Fruit fly (Drosophila melanogaster): Measurements from ENCODE around the gene eIF4E1.

The eIF4E1 gene

dm6 chr3L:9451522-9452118 is 49.4 kb upstream of the eIF4E1 start, which contains the start of the genes CG3448 and ghi (continued):
- TF ChIP-seq CG7271 (tag; optimal IDR thresholded peaks at IDR 0.05) = peak; percentile 36
- TF ChIP-seq unc-4 (GFP tag; IDR thresholded peaks at IDR 0.05; ENCODE audit: partially characterized antibody) = peak; percentile 70
- TF ChIP-seq CG4404 (GFP tag; IDR thresholded peaks at IDR 0.05) = peak; percentile 49; the same call in 1 of the 2 replicates
- peak; percentile 59 for TF ChIP-seq ara (GFP tag; IDR thresholded peaks at IDR 0.05)
- peak; percentile 74 for TF ChIP-seq CG15696 (tag; optimal IDR thresholded peaks at IDR 0.05)
- no peak for TF ChIP-seq hkb (optimal IDR thresholded peaks at IDR 0.05)
- TF ChIP-seq hkb (GFP tag; IDR thresholded peaks at IDR 0.05) = peak; percentile 58
- peak; percentile 54 for TF ChIP-seq onecut (GFP tag; IDR thresholded peaks at IDR 0.05)
- no peak for TF ChIP-seq klu (GFP tag; IDR thresholded peaks at IDR 0.05)
- peak; percentile 1 for TF ChIP-seq CG16863 (GFP tag; optimal IDR thresholded peaks at IDR 0.05)
- TF ChIP-seq al (GFP tag; IDR thresholded peaks at IDR 0.05) = peak; percentile 59; the same call in 1 of the 2 replicates
- TF ChIP-seq Blimp-1 (GFP tag; optimal IDR thresholded peaks at IDR 0.05) = peak; percentile 65
- TF ChIP-seq Mes4 (GFP tag; optimal IDR thresholded peaks at IDR 0.05) = no peak
- no peak for TF ChIP-seq ERR (GFP tag; optimal IDR thresholded peaks at IDR 0.05)
- TF ChIP-seq Trl (optimal IDR thresholded peaks at IDR 0.05) = no peak
- peak; percentile 69 for TF ChIP-seq Trl (GFP tag; optimal IDR thresholded peaks at IDR 0.05)
- no peak for TF ChIP-seq luna (GFP tag; optimal IDR thresholded peaks at IDR 0.05)
- no peak for TF ChIP-seq br (optimal IDR thresholded peaks at IDR 0.05)
- TF ChIP-seq schlank (tag; optimal IDR thresholded peaks at IDR 0.05) = no peak
- TF ChIP-seq mirr (GFP tag; optimal IDR thresholded peaks at IDR 0.05) = peak; percentile 59
- peak; percentile 1 for TF ChIP-seq grn (GFP tag; optimal IDR thresholded peaks at IDR 0.05)
- TF ChIP-seq Lhr (GFP tag; optimal IDR thresholded peaks at IDR 0.05) = peak; percentile 13
- peak; percentile 45 for TF ChIP-seq B-H2 (GFP tag; optimal IDR thresholded peaks at IDR 0.05)
- peak; percentile 37 for TF ChIP-seq CG13624 (GFP tag; optimal IDR thresholded peaks at IDR 0.05)
- peak; percentile 77 for TF ChIP-seq Nf-YC (tag; optimal IDR thresholded peaks at IDR 0.05)
- peak; percentile 80; the same call in 3 of the 4 replicates for TF ChIP-seq chinmo (GFP tag; IDR thresholded peaks at IDR 0.05; ENCODE audit: partially characterized antibody)
- TF ChIP-seq Ada2b (GFP tag; IDR thresholded peaks at IDR 0.05) = peak; percentile 54; the same call in 1 of the 2 replicates
- TF ChIP-seq CG10543 (GFP tag; optimal IDR thresholded peaks at IDR 0.05) = peak; percentile 53
- peak; percentile 45; the same call in 1 of the 2 replicates for TF ChIP-seq tna (GFP tag; IDR thresholded peaks at IDR 0.05; ENCODE audit: partially characterized antibody)
- TF ChIP-seq CG10274 (GFP tag; optimal IDR thresholded peaks at IDR 0.05) = no peak
- TF ChIP-seq Hr39 (optimal IDR thresholded peaks at IDR 0.05) = no peak
- TF ChIP-seq lab (GFP tag; optimal IDR thresholded peaks at IDR 0.05) = peak; percentile 83
- TF ChIP-seq tap (tag; optimal IDR thresholded peaks at IDR 0.05) = peak; percentile 45
- TF ChIP-seq CG10431 (GFP tag; optimal IDR thresholded peaks at IDR 0.05) = no peak
- TF ChIP-seq CG16815 (GFP tag; optimal IDR thresholded peaks at IDR 0.05) = no peak
- TF ChIP-seq Dip3 (GFP tag; optimal IDR thresholded peaks at IDR 0.05) = peak; percentile 28
- TF ChIP-seq C15 (GFP tag; IDR thresholded peaks at IDR 0.05) = no peak
- no peak for TF ChIP-seq CG1529 (GFP tag; optimal IDR thresholded peaks at IDR 0.05)
- peak; percentile 1 to 54 for TF ChIP-seq Eip74EF (GFP tag; optimal IDR thresholded peaks at IDR 0.05)
- TF ChIP-seq CG17359 (tag; optimal IDR thresholded peaks at IDR 0.05) = peak; percentile 73
- peak; percentile 62 for TF ChIP-seq CG7556 (GFP tag; optimal IDR thresholded peaks at IDR 0.05)
- peak; percentile 77 for TF ChIP-seq Fer2 (tag; optimal IDR thresholded peaks at IDR 0.05)
- no peak for TF ChIP-seq CG6254 (GFP tag; optimal IDR thresholded peaks at IDR 0.05)
- peak; percentile 87 for TF ChIP-seq phol (tag; optimal IDR thresholded peaks at IDR 0.05)
- peak; percentile 58 for TF ChIP-seq CG4820 (GFP tag; optimal IDR thresholded peaks at IDR 0.05)
- TF ChIP-seq CG13287 (GFP tag; IDR thresholded peaks at IDR 0.05; ENCODE audit: partially characterized antibody) = peak; percentile 83
- peak; percentile 79 for TF ChIP-seq nerfin-2 (GFP tag; IDR thresholded peaks at IDR 0.05; ENCODE audit: partially characterized antibody)
- peak; percentile 27; the same call in 1 of the 2 replicates for TF ChIP-seq Taf1 (GFP tag; IDR thresholded peaks at IDR 0.05)
- TF ChIP-seq exex (tag; optimal IDR thresholded peaks at IDR 0.05) = peak; percentile 56
- peak; percentile 24 for TF ChIP-seq gsb-n (tag; optimal IDR thresholded peaks at IDR 0.05)
